Fruit fly (Drosophila melanogaster): Measurements from ENCODE around the gene CG14933.

CG14933 gene

dm6 chr2L:11829277-11829676, 13.4 kb upstream of the CG14933 start, which contains the start of gene esc (continued):
- TF ChIP-seq Deaf1 (tag; optimal IDR thresholded peaks at IDR 0.05) (no peak), Spps (tag; optimal IDR thresholded peaks at IDR 0.05) (no peak), Tbp (GFP tag; optimal IDR thresholded peaks at IDR 0.05) (no peak), CG32532 (GFP tag; IDR thresholded peaks at IDR 0.05) (no peak), sqz (GFP tag; optimal IDR thresholded peaks at IDR 0.05) (no peak), croc (GFP tag; conservative IDR thresholded peaks at IDR 0.05) (no peak), Drgx (GFP tag; IDR thresholded peaks at IDR 0.05) (no peak), klu (GFP tag; IDR thresholded peaks at IDR 0.05) (no peak), CG11093 (GFP tag; IDR thresholded peaks at IDR 0.05) (no peak), disco-r (GFP tag; optimal IDR thresholded peaks at IDR 0.05) (no peak), CG2889 (GFP tag; IDR thresholded peaks at IDR 0.05) (no peak), ind (GFP tag; optimal IDR thresholded peaks at IDR 0.05) (no peak), Jarid2 (GFP tag; optimal IDR thresholded peaks at IDR 0.05) (no peak), pita (GFP tag; optimal IDR thresholded peaks at IDR 0.05) (no peak), CG5180 (GFP tag; optimal IDR thresholded peaks at IDR 0.05) (no peak), dmrt99B (tag; optimal IDR thresholded peaks at IDR 0.05) (no peak), CG12659 (GFP tag; optimal IDR thresholded peaks at IDR 0.05) (peak; percentile 37), PHDP (tag; optimal IDR thresholded peaks at IDR 0.05) (no peak), CG11456 (GFP tag; IDR thresholded peaks at IDR 0.05) (no peak), slbo (GFP tag; IDR thresholded peaks at IDR 0.05) (peak; percentile 39; the same call in 1 of the 2 replicates), zf30C (GFP tag; optimal IDR thresholded peaks at IDR 0.05) (no peak), Adf1 (GFP tag; IDR thresholded peaks at IDR 0.05) (peak; percentile 45), zen2 (GFP tag; IDR thresholded peaks at IDR 0.05; ENCODE audit: partially characterized antibody) (no peak), CHES-1-like (GFP tag; optimal IDR thresholded peaks at IDR 0.05) (peak; percentile 39), NK7.1 (GFP tag; optimal IDR thresholded peaks at IDR 0.05) (no peak), CG31224 (GFP tag; IDR thresholded peaks at IDR 0.05) (0 out of 2 replicates have a peak, but pooled peaks have one; percentile 9), unpg (GFP tag; optimal IDR thresholded peaks at IDR 0.05) (no peak), B-H2 (GFP tag; optimal IDR thresholded peaks at IDR 0.05) (no peak), Fer3 (tag; optimal IDR thresholded peaks at IDR 0.05) (no peak), CG7357 (GFP tag; IDR thresholded peaks at IDR 0.05) (no peak), her (GFP tag; optimal IDR thresholded peaks at IDR 0.05) (peak; percentile 43), ac (GFP tag; optimal IDR thresholded peaks at IDR 0.05) (no peak), CG12744 (GFP tag; optimal IDR thresholded peaks at IDR 0.05) (peak; percentile 15), corto (GFP tag; optimal IDR thresholded peaks at IDR 0.05) (no peak), danr (GFP tag; IDR thresholded peaks at IDR 0.05) (no peak), ken (GFP tag; IDR thresholded peaks at IDR 0.05) (peak; percentile 34; the same call in 1 of the 3 replicates), CG11696 (GFP tag; IDR thresholded peaks at IDR 0.05) (no peak), br (optimal IDR thresholded peaks at IDR 0.05) (no peak), fd102C (GFP tag; optimal IDR thresholded peaks at IDR 0.05) (no peak), CG2129 (GFP tag; IDR thresholded peaks at IDR 0.05; ENCODE audit: partially characterized antibody) (no peak), CG13296 (GFP tag; optimal IDR thresholded peaks at IDR 0.05) (no peak), CG4854 (GFP tag; optimal IDR thresholded peaks at IDR 0.05) (no peak), CG33557 (GFP tag; optimal IDR thresholded peaks at IDR 0.05) (no peak), CG2875 (GFP tag; optimal IDR thresholded peaks at IDR 0.05) (no peak), otp (GFP tag; IDR thresholded peaks at IDR 0.05) (no peak), CG15011 (GFP tag; optimal IDR thresholded peaks at IDR 0.05) (no peak), CG11504 (tag; optimal IDR thresholded peaks at IDR 0.05) (no peak), crp (GFP tag; optimal IDR thresholded peaks at IDR 0.05) (peak in 1 of 2 experiments; percentile 25), Med (GFP tag) (peak; percentile 93), Asciz (GFP tag; optimal IDR thresholded peaks at IDR 0.05) (no peak), Taf1 (GFP tag; IDR thresholded peaks at IDR 0.05) (no peak), stc (GFP tag; IDR thresholded peaks at IDR 0.05) (no peak)
